Worm (Caenorhabditis elegans): ENCODE data around the gene B0035.22.

Gene B0035.22

ce11 chrIV:11298154-11299086 is 16.5 kb upstream of the B0035.22 start, which contains the start of the genes B0035.15 and dnj-1 (continued):
- no peak for TF ChIP-seq hsf-1 (GFP tag; IDR thresholded peaks at IDR 0.05)
- no peak for TF ChIP-seq Y95B8A.8 (GFP tag; IDR thresholded peaks at IDR 0.05)
- no peak for TF ChIP-seq C06A6.2 (GFP tag; conservative IDR thresholded peaks at IDR 0.05)
- no peak for TF ChIP-seq ceh-91 (GFP tag; IDR thresholded peaks at IDR 0.05)
- TF ChIP-seq lin-40 (tag; optimal IDR thresholded peaks at IDR 0.05), result peak; percentile 19
- TF ChIP-seq hlh-12 (tag; optimal IDR thresholded peaks at IDR 0.05), result no peak
- no peak for TF ChIP-seq F23B12.7 (tag; optimal IDR thresholded peaks at IDR 0.05; ENCODE audit: insufficient read depth)
- TF ChIP-seq lsy-27 (tag; optimal IDR thresholded peaks at IDR 0.05; ENCODE audit: borderline replicate concordance, insufficient read depth), result no peak
- no peak for TF ChIP-seq snpc-4 (GFP tag; optimal IDR thresholded peaks at IDR 0.05)
- TF ChIP-seq snpc-4 (tag; optimal IDR thresholded peaks at IDR 0.05), result no peak
- no peak for TF ChIP-seq attf-6 (GFP tag; IDR thresholded peaks at IDR 0.05)
- TF ChIP-seq chd-7 (tag; optimal IDR thresholded peaks at IDR 0.05), result no peak
- TF ChIP-seq madf-10 (tag; optimal IDR thresholded peaks at IDR 0.05), result no peak
- no peak for TF ChIP-seq nfya-2 (GFP tag; IDR thresholded peaks at IDR 0.05)
- peak; percentile 56 for TF ChIP-seq attf-5 (GFP tag; optimal IDR thresholded peaks at IDR 0.05)
- TF ChIP-seq gei-17 (GFP tag; optimal IDR thresholded peaks at IDR 0.05), result no peak
- TF ChIP-seq cebp-2 (GFP tag; IDR thresholded peaks at IDR 0.05), result no peak
- TF ChIP-seq madf-6 (GFP tag; IDR thresholded peaks at IDR 0.05), result peak; percentile 78
- TF ChIP-seq zim-3 (tag; optimal IDR thresholded peaks at IDR 0.05), result no peak
- TF ChIP-seq mel-28 (tag; optimal IDR thresholded peaks at IDR 0.05; ENCODE audit: borderline replicate concordance), result no peak
- TF ChIP-seq hmg-20 (GFP tag; IDR thresholded peaks at IDR 0.05), result no peak
- peak; percentile 69 for TF ChIP-seq xnd-1 (tag; optimal IDR thresholded peaks at IDR 0.05)
- peak; percentile 30; the same call in 1 of the 2 replicates for TF ChIP-seq hmg-1.2 (GFP tag; IDR thresholded peaks at IDR 0.05)
- TF ChIP-seq ceh-79 (tag; optimal IDR thresholded peaks at IDR 0.05), result no peak
- TF ChIP-seq attf-3 (GFP tag; conservative IDR thresholded peaks at IDR 0.05), result no peak
- no peak for TF ChIP-seq athp-1 (tag; optimal IDR thresholded peaks at IDR 0.05)
- no peak for TF ChIP-seq him-1 (tag; optimal IDR thresholded peaks at IDR 0.05)
- no peak for TF ChIP-seq lin-54 (GFP tag; optimal IDR thresholded peaks at IDR 0.05)
- no peak for TF ChIP-seq K12H6.12 (tag; optimal IDR thresholded peaks at IDR 0.05)
- no peak for TF ChIP-seq F22D6.2 (tag; optimal IDR thresholded peaks at IDR 0.05)
- TF ChIP-seq nhr-80 (tag; optimal IDR thresholded peaks at IDR 0.05), result no peak
- TF ChIP-seq ekl-4 (GFP tag; IDR thresholded peaks at IDR 0.05), result no peak
- TF ChIP-seq atf-7 (tag; optimal IDR thresholded peaks at IDR 0.05), result no peak
- TF ChIP-seq D2030.7 (GFP tag; IDR thresholded peaks at IDR 0.05), result 0 out of 2 replicates have a peak, but pooled peaks have one; percentile 19
- TF ChIP-seq T26A5.8 (tag; optimal IDR thresholded peaks at IDR 0.05), result no peak
- TF ChIP-seq mcd-1 (GFP tag; IDR thresholded peaks at IDR 0.05), result peak; percentile 68
- no peak for TF ChIP-seq lin-26 (GFP tag; IDR thresholded peaks at IDR 0.05)
- TF ChIP-seq somi-1 (GFP tag; optimal IDR thresholded peaks at IDR 0.05), result no peak
- no peak for TF ChIP-seq ceh-58 (GFP tag; IDR thresholded peaks at IDR 0.05)
- no peak for TF ChIP-seq F39B2.1 (GFP tag; IDR thresholded peaks at IDR 0.05)
- no peak for TF ChIP-seq ceh-27 (GFP tag; optimal IDR thresholded peaks at IDR 0.05)
- no peak for TF ChIP-seq ztf-26 (tag; optimal IDR thresholded peaks at IDR 0.05)
- TF ChIP-seq cebp-1 (GFP tag; IDR thresholded peaks at IDR 0.05), result no peak
- TF ChIP-seq cebp-1 (tag; optimal IDR thresholded peaks at IDR 0.05), result peak; percentile 42
- TF ChIP-seq madf-8 (GFP tag; conservative IDR thresholded peaks at IDR 0.05), result peak; percentile 34; the same call in 1 of the 2 replicates
- TF ChIP-seq akir-1 (GFP tag; optimal IDR thresholded peaks at IDR 0.05), result no peak
- no peak for TF ChIP-seq snpc-3.4 (tag; optimal IDR thresholded peaks at IDR 0.05)
- TF ChIP-seq ets-4 (GFP tag; optimal IDR thresholded peaks at IDR 0.05), result no peak
